Fruit fly (Drosophila melanogaster): ENCODE results near the gene Nuak.

Nuak gene

DNA sequence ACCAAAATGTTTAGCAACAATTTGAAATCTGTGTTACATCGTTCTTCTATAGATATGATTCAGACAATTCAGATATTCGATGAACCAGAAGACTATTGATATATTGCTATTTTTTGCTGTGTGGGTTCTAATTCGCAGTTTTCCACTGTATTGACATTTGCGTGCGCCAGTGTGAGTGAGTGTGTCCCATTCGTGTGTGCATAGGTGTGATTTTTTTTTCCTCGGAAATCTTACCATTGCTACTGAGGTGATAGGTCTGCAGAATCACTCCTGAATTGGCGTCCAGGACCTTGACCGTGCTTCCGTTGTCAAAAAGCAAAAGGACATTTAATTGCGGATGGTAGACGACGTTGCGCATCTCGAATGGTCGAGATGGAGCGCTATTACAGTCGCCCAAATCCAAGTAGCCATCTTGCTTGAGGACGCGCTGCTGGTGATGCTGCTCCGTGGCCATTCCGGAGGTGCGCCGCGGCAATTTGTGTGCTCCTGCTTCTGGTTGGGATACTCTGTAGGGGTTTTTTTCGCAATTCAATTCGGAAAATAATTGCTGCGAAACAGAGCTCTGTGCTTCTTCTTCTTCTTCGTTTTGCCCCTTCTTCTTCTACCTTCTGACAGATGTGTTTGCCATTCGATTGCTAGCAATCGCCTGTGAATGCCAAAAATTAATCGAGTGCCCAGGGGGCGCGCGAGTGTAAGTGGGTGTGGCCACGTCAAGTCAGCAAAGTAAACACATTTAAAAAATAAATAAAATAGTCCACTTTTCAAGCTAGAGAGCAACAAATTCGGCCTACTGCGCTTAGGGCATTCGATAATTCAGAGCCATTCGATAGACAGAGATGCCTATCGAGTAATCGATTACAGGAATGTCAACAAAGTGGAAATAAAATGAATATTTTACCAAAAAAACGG, 66.9 kb downstream of the Nuak start, which contains the start of the genes Bruce and CG12818 (continued):
- TF ChIP-seq CG1233 (GFP tag; optimal IDR thresholded peaks at IDR 0.05) (no peak), pum (GFP tag; optimal IDR thresholded peaks at IDR 0.05) (no peak), CG30020 (tag; optimal IDR thresholded peaks at IDR 0.05) (no peak), CG17829 (tag; optimal IDR thresholded peaks at IDR 0.05) (no peak), nom (GFP tag; optimal IDR thresholded peaks at IDR 0.05) (no peak), PHDP (tag; optimal IDR thresholded peaks at IDR 0.05) (no peak), H2.0 (GFP tag; IDR thresholded peaks at IDR 0.05) (no peak), CG2202 (tag; optimal IDR thresholded peaks at IDR 0.05) (no peak), ato (GFP tag; IDR thresholded peaks at IDR 0.05; ENCODE audit: partially characterized antibody) (peak; percentile 86), CG7839 (tag; optimal IDR thresholded peaks at IDR 0.05) (no peak), Aef1 (GFP tag; IDR thresholded peaks at IDR 0.05) (no peak), CG30403 (GFP tag; optimal IDR thresholded peaks at IDR 0.05) (no peak), gcm2 (GFP tag; optimal IDR thresholded peaks at IDR 0.05) (no peak), disco-r (GFP tag; optimal IDR thresholded peaks at IDR 0.05) (no peak), tin (GFP tag; optimal IDR thresholded peaks at IDR 0.05) (no peak), otp (GFP tag; IDR thresholded peaks at IDR 0.05) (no peak), fd64A (GFP tag; optimal IDR thresholded peaks at IDR 0.05) (no peak), tll (GFP tag; optimal IDR thresholded peaks at IDR 0.05) (no peak), B-H2 (GFP tag; optimal IDR thresholded peaks at IDR 0.05) (no peak), CG3838 (GFP tag; optimal IDR thresholded peaks at IDR 0.05) (no peak), cas (GFP tag; IDR thresholded peaks at IDR 0.05) (no peak), CG11560 (tag; IDR thresholded peaks at IDR 0.05) (peak; percentile 100), CG17912 (GFP tag; optimal IDR thresholded peaks at IDR 0.05) (peak; percentile 16), Deaf1 (tag; optimal IDR thresholded peaks at IDR 0.05) (no peak), Ets65A (GFP tag) (no peak), vnd (GFP tag; IDR thresholded peaks at IDR 0.05; ENCODE audit: partially characterized antibody) (peak; percentile 78), sqz (GFP tag; optimal IDR thresholded peaks at IDR 0.05) (no peak), CG3726 (GFP tag; IDR thresholded peaks at IDR 0.05) (no peak), E2f2 (GFP tag; IDR thresholded peaks at IDR 0.05) (peak; percentile 59; the same call in 1 of the 2 replicates), kay (GFP tag; optimal IDR thresholded peaks at IDR 0.05) (no peak), CG3995 (GFP tag; optimal IDR thresholded peaks at IDR 0.05) (no peak), HmgD (GFP tag; optimal IDR thresholded peaks at IDR 0.05) (peak; percentile 48), nerfin-2 (GFP tag; IDR thresholded peaks at IDR 0.05; ENCODE audit: partially characterized antibody) (peak; percentile 91), sna (GFP tag; IDR thresholded peaks at IDR 0.05; ENCODE audit: partially characterized antibody) (peak; percentile 83), CG16863 (GFP tag; optimal IDR thresholded peaks at IDR 0.05) (no peak), Kr (GFP tag; optimal IDR thresholded peaks at IDR 0.05) (no peak), sob (GFP tag; IDR thresholded peaks at IDR 0.05) (no peak), chn (GFP tag; optimal IDR thresholded peaks at IDR 0.05) (no peak), zfh2 (GFP tag; optimal IDR thresholded peaks at IDR 0.05) (no peak), Six4 (GFP tag; optimal IDR thresholded peaks at IDR 0.05) (no peak), mld (GFP tag; IDR thresholded peaks at IDR 0.05; ENCODE audit: partially characterized antibody) (peak; percentile 64; the same call in 1 of the 3 replicates), sens (GFP tag) (no peak), vvl (GFP tag; IDR thresholded peaks at IDR 0.05) (no peak), gem (tag; optimal IDR thresholded peaks at IDR 0.05) (no peak), CG34422 (GFP tag; IDR thresholded peaks at IDR 0.05) (peak; percentile 43; the same call in 1 of the 3 replicates), Lim3 (GFP tag; IDR thresholded peaks at IDR 0.05) (no peak), CG17186 (GFP tag; optimal IDR thresholded peaks at IDR 0.05) (peak; percentile 93), CG10274 (GFP tag; optimal IDR thresholded peaks at IDR 0.05) (no peak), Lpt (GFP tag; optimal IDR thresholded peaks at IDR 0.05) (no peak), Dll (GFP tag; IDR thresholded peaks at IDR 0.05; ENCODE audit: partially characterized antibody) (peak; percentile 82)

Data from whole organism, embryonic.